Fruit fly (Drosophila melanogaster): ENCODE results near the gene Vml.

DNA sequence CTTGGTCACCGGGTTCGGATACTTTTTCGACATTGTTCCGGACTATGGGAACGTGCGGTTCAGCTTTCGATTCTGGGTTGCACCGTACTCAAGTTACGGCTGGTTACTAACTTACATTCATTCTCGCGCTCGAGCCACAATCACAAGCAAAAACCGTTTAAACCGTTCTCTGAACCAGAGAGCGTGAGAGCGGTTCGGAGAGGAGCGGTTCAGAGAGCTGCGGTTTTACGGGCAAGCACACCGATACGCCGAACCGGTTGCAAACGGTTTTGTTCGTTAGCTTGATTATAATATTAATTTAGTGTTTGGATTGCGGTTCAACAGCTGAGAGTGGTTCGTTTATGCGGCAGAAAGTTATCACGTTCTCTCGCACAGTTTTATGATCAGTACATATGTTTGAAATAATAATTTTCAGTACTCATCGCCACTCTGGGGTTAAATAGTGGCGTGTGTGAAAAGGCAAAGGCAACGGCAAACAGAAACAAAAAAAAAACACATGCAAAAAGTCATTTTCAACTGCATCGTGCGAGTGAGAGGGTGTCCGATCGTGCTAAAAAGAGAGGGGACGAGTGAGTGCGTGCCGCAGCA, 50.1 kb downstream of the Vml start, which contains the start of gene CG14050:
- TF ChIP-seq fru (optimal IDR thresholded peaks at IDR 0.05) (no peak), CG14667 (GFP tag; IDR thresholded peaks at IDR 0.05) (no peak), CG11398 (GFP tag; optimal IDR thresholded peaks at IDR 0.05) (no peak), cato (GFP tag; optimal IDR thresholded peaks at IDR 0.05; ENCODE audit: borderline replicate concordance) (no peak), Sox102F (GFP tag; optimal IDR thresholded peaks at IDR 0.05) (no peak)

Measured in whole organism, embryonic.